Fruit fly (Drosophila melanogaster) whole organism, wandering third instar larva: Measurements from ENCODE around the gene CG43354.
A peak's percentile ranks its signal among the peaks of the same experiment; 100 is the strongest.

Source experiments
- Abd-B ChIP-seq: fragments of >200 bp; optimal IDR thresholded peaks from 2 replicates; lab custom pipeline; 2017; ENCODE audit warnings: missing biosample characterization, missing genetic modification characterization
- CG32264 ChIP-seq: fragments of 200-800 bp; sonication (Bioruptor generic); optimal IDR thresholded peaks from 2 replicates; lab custom pipeline; 2016; ENCODE audit warnings: missing biosample characterization, missing genetic modification characterization
- CG9705 ChIP-seq: fragments of 200-800 bp; sonication (Bioruptor generic); optimal IDR thresholded peaks from 2 replicates; lab custom pipeline; 2018; ENCODE audit warnings: missing biosample characterization, mild to moderate bottlenecking, missing genetic modification characterization
- CrebA ChIP-seq: fragments of 200-800 bp; sonication (Bioruptor generic); optimal IDR thresholded peaks from 2 replicates; lab custom pipeline; 2016; ENCODE audit warnings: missing biosample characterization, mild to moderate bottlenecking, missing genetic modification characterization, borderline replicate concordance
- Dfd ChIP-seq: fragments of >200 bp; optimal IDR thresholded peaks from 2 replicates; lab custom pipeline; 2017; ENCODE audit warnings: missing biosample characterization, missing genetic modification characterization
- Dif ChIP-seq: fragments of 200-275, 200-300 bp; sonication (Bioruptor generic); optimal IDR thresholded peaks from 2 replicates; lab custom pipeline; 2018; ENCODE audit warnings: missing biosample characterization, missing genetic modification characterization; ENCODE audit not compliant: partially characterized antibody
- GATAd ChIP-seq: sonication (Bioruptor generic); optimal IDR thresholded peaks from 2 replicates; lab custom pipeline; 2016; ENCODE audit warnings: missing biosample characterization, missing genetic modification characterization
- HLH106 ChIP-seq: fragments of 200-800 bp; optimal IDR thresholded peaks from 3 replicates; lab custom pipeline; 2019; ENCODE audit warnings: missing biosample characterization, mild to moderate bottlenecking, missing genetic modification characterization, moderate library complexity
- Hnf4 ChIP-seq: fragments of 200-800 bp; sonication (Bioruptor generic); optimal IDR thresholded peaks from 2 replicates; lab custom pipeline; 2016; ENCODE audit warnings: missing biosample characterization, mild to moderate bottlenecking, missing genetic modification characterization
- Hr78 ChIP-seq: fragments of >200 bp; optimal IDR thresholded peaks from 2 replicates; lab custom pipeline; 2017; ENCODE audit warnings: missing biosample characterization, missing genetic modification characterization
- Hr83 ChIP-seq: fragments of 200-300 bp; sonication (Bioruptor generic); optimal IDR thresholded peaks from 2 replicates; lab custom pipeline; 2016; ENCODE audit warnings: missing biosample characterization, mild to moderate bottlenecking, missing genetic modification characterization, moderate library complexity; ENCODE audit not compliant: poor library complexity, severe bottlenecking
- Jra ChIP-seq: sonication (Bioruptor generic); optimal IDR thresholded peaks from 2 replicates; lab custom pipeline; 2016; ENCODE audit warnings: missing biosample characterization, missing genetic modification characterization
- Myc ChIP-seq: fragments of >200 bp; optimal IDR thresholded peaks from 2 replicates; lab custom pipeline; 2017
- N ChIP-seq: fragments of >200 bp; optimal IDR thresholded peaks from 2 replicates; lab custom pipeline; 2018; ENCODE audit warnings: missing biosample characterization, missing external identifiers, missing genetic modification characterization
- OdsH ChIP-seq: fragments of 200-800 bp; sonication (Bioruptor generic); optimal IDR thresholded peaks from 2 replicates; lab custom pipeline; 2016; ENCODE audit warnings: missing biosample characterization, mild to moderate bottlenecking, missing genetic modification characterization
- Rel ChIP-seq, 2 experiments: fragments of 200-800 bp; sonication (Bioruptor generic) in 1 of 2; optimal IDR thresholded peaks; 2 replicates in 1 of 2; 3 replicates in 1 of 2; lab custom pipeline; 2016 to 2019; ENCODE audit warnings: mild to moderate bottlenecking in 2 of 2, missing biosample characterization in 2 of 2, missing genetic modification characterization in 2 of 2, moderate library complexity in 1 of 2
- Sp1 ChIP-seq: fragments of 200-800 bp; sonication (Bioruptor generic); optimal IDR thresholded peaks from 3 replicates; lab custom pipeline; 2019; ENCODE audit warnings: missing biosample characterization, mild to moderate bottlenecking, missing genetic modification characterization, moderate library complexity
- Vsx2 ChIP-seq: fragments of 200-300, 225-300 bp; sonication (Bioruptor generic); optimal IDR thresholded peaks from 2 replicates; lab custom pipeline; 2018; ENCODE audit warnings: missing biosample characterization, missing genetic modification characterization; ENCODE audit not compliant: partially characterized antibody
- br ChIP-seq: fragments of 200-800 bp; sonication (Bioruptor generic); optimal IDR thresholded peaks from 2 replicates; lab custom pipeline; 2016; ENCODE audit warnings: missing biosample characterization, missing genetic modification characterization
- brk ChIP-seq: fragments of 200-800 bp; sonication (Bioruptor generic); optimal IDR thresholded peaks from 2 replicates; lab custom pipeline; 2016; ENCODE audit warnings: missing biosample characterization, mild to moderate bottlenecking, missing genetic modification characterization
- dl ChIP-seq, 2 experiments: fragments of 175-275, 200-275 bp in 1 of 2; fragments of 200-275 bp in 1 of 2; sonication (Bioruptor generic); optimal IDR thresholded peaks; lab custom pipeline; 2018; ENCODE audit warnings: mild to moderate bottlenecking in 2 of 2, missing biosample characterization in 2 of 2, missing genetic modification characterization in 2 of 2, moderate library complexity in 2 of 2; ENCODE audit not compliant: partially characterized antibody in 2 of 2, insufficient read depth in 1 of 2
- dmrt93B ChIP-seq: fragments of 200-800 bp; sonication (Bioruptor generic); optimal IDR thresholded peaks from 2 replicates; lab custom pipeline; 2018; ENCODE audit warnings: missing biosample characterization, mild to moderate bottlenecking, missing genetic modification characterization
- ey ChIP-seq: fragments of 200-800 bp; sonication (Bioruptor generic); optimal IDR thresholded peaks from 2 replicates; lab custom pipeline; 2016; ENCODE audit warnings: missing biosample characterization, missing genetic modification characterization
- foxo ChIP-seq, 2 experiments: fragments of 200-800 bp; sonication (Bioruptor generic); optimal IDR thresholded peaks; 2 replicates in 1 of 2; 3 replicates in 1 of 2; lab custom pipeline; 2016 to 2017; ENCODE audit warnings: missing biosample characterization in 2 of 2, missing genetic modification characterization in 2 of 2
- fru ChIP-seq: fragments of 200-800 bp; sonication (Bioruptor generic); optimal IDR thresholded peaks from 3 replicates; lab custom pipeline; 2016; ENCODE audit warnings: missing biosample characterization, mild to moderate bottlenecking, missing genetic modification characterization
- h ChIP-seq: fragments of 200-800 bp; sonication (Bioruptor generic); optimal IDR thresholded peaks from 3 replicates; lab custom pipeline; 2016; ENCODE audit warnings: missing biosample characterization, mild to moderate bottlenecking, missing genetic modification characterization
- jim ChIP-seq: fragments of 175-275, 200-325 bp; sonication (Bioruptor generic); optimal IDR thresholded peaks from 2 replicates; lab custom pipeline; 2016; ENCODE audit warnings: missing biosample characterization, mild to moderate bottlenecking, missing genetic modification characterization
- lola ChIP-seq: fragments of >200 bp; optimal IDR thresholded peaks from 2 replicates; lab custom pipeline; 2017; ENCODE audit warnings: missing biosample characterization, missing genetic modification characterization
- pan ChIP-seq: fragments of >200 bp; optimal IDR thresholded peaks from 2 replicates; lab custom pipeline; 2017
- psq ChIP-seq: fragments of 200-800 bp; sonication (Bioruptor generic); optimal IDR thresholded peaks from 3 replicates; lab custom pipeline; 2017; ENCODE audit warnings: missing biosample characterization, mild to moderate bottlenecking, missing genetic modification characterization, moderate library complexity
- rgr ChIP-seq: fragments of 200-800 bp; sonication (Bioruptor generic); optimal IDR thresholded peaks from 3 replicates; lab custom pipeline; 2016; ENCODE audit warnings: missing biosample characterization, mild to moderate bottlenecking, missing genetic modification characterization
- sage ChIP-seq: fragments of 200-800 bp; sonication (Bioruptor generic); optimal IDR thresholded peaks from 2 replicates; lab custom pipeline; 2016; ENCODE audit warnings: missing biosample characterization, mild to moderate bottlenecking, missing genetic modification characterization
- sv ChIP-seq: fragments of 200-800 bp; sonication (Bioruptor generic); optimal IDR thresholded peaks from 3 replicates; lab custom pipeline; 2016; ENCODE audit warnings: missing biosample characterization, missing genetic modification characterization
- tai ChIP-seq: sonication (Bioruptor generic); optimal IDR thresholded peaks from 2 replicates; lab custom pipeline; 2016; ENCODE audit warnings: missing biosample characterization, missing genetic modification characterization
- usp ChIP-seq: fragments of >200 bp; optimal IDR thresholded peaks from 2 replicates; lab custom pipeline; 2017; ENCODE audit warnings: missing biosample characterization, missing genetic modification characterization
- woc ChIP-seq: sonication (Bioruptor generic); optimal IDR thresholded peaks from 2 replicates; lab custom pipeline; 2016; ENCODE audit warnings: missing biosample characterization, mild to moderate bottlenecking, missing genetic modification characterization

CG43354 gene

DNA sequence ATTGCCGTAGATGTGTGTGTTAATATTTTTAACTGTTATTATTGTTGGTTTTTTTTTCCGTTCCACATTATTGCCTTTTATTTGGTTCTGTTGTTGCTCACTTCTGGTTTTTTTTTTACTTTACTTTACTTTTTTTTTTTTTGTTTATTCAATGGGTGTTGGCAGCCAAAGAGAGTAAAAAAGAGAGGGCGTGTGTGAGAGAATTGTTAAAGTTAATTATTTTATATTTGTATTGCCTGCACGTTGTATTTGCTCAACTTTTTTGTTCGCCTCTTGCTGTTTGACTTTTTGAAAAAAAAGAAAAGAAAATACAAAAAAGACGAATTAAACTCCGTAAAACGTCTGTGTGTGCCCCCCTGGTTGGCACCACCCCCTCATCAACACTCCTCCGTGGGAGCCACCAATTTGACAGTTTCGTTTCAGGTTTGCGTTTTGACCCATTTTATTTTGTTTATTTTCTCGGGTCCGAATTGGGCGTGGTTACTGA, 18.4 kb upstream of the CG43354 start:
- TF ChIP-seq OdsH (GFP tag; lab: Kevin White, UChicago) (peak; percentile 58), fru (GFP tag; lab: Kevin White, UChicago) (peak; percentile 68), brk (GFP tag; lab: Kevin White, UChicago) (no peak), lola (GFP tag; lab: Kevin White, UChicago) (no peak), usp (GFP tag; lab: Kevin White, UChicago) (no peak), CrebA (GFP tag; lab: Kevin White, UChicago) (peak; percentile 79), h (peak; percentile 64), Jra (GFP tag; lab: Kevin White, UChicago) (no peak), Sp1 (GFP tag; lab: Kevin White, UChicago) (peak; percentile 79), HLH106 (tag; lab: Kevin White, UChicago) (peak; percentile 47), Hr83 (GFP tag; lab: Kevin White, UChicago) (peak; percentile 74), Abd-B (GFP tag; lab: Kevin White, UChicago) (no peak), br (GFP tag; lab: Kevin White, UChicago) (peak; percentile 43), foxo (GFP tag; optimal IDR thresholded peaks at IDR 0.05; lab: Kevin White, UChicago) (peak; percentile 5 to 59), ey (GFP tag; lab: Kevin White, UChicago) (no peak), dmrt93B (GFP tag; lab: Kevin White, UChicago) (peak; percentile 59), CG32264 (GFP tag; lab: Kevin White, UChicago) (peak; percentile 52), Myc (lab: Kevin White, UChicago) (no peak), jim (GFP tag; lab: Kevin White, UChicago) (peak; percentile 82), Hnf4 (GFP tag; lab: Kevin White, UChicago) (peak; percentile 43), Vsx2 (GFP tag; lab: Kevin White, UChicago) (no peak), CG9705 (GFP tag; lab: Kevin White, UChicago) (peak; percentile 54), psq (GFP tag; lab: Kevin White, UChicago) (peak; percentile 27), sage (peak; percentile 54), Rel (GFP tag; optimal IDR thresholded peaks at IDR 0.05; lab: Kevin White, UChicago) (peak; percentile 90), Rel (tag; optimal IDR thresholded peaks at IDR 0.05; lab: Kevin White, UChicago) (peak; percentile 68), rgr (peak; percentile 68), Hr78 (GFP tag; lab: Kevin White, UChicago) (no peak)

DNA sequence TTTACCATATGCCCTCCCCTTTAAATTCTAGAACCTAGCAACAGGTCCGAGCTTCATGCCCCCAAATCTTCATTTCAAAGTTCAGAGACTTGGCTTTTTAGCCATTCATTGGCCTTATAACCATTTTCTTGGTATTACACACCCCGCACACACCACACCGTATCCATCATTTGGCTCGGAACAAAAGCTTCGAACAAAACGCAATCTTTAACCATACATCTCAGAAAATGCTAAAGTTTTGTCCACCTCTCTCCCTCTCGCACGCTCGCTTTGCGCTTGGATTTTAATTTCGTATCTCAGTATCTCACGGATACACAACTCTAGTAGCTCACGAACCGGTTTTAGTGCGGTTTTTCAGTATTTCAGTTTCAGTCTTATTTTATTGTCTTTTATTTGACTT, 17.8 kb upstream of the CG43354 start:
- no peak for TF ChIP-seq dmrt93B (GFP tag; lab: Kevin White, UChicago)
- no peak for TF ChIP-seq ey (GFP tag; lab: Kevin White, UChicago)
- TF ChIP-seq fru (GFP tag; lab: Kevin White, UChicago) = no peak
- no peak for TF ChIP-seq Dfd (GFP tag; lab: Kevin White, UChicago)
- no peak for TF ChIP-seq Vsx2 (GFP tag; lab: Kevin White, UChicago)
- TF ChIP-seq CG9705 (GFP tag; lab: Kevin White, UChicago) = no peak
- TF ChIP-seq brk (GFP tag; lab: Kevin White, UChicago) = no peak
- TF ChIP-seq pan (lab: Kevin White, UChicago) = no peak
- no peak for TF ChIP-seq woc (GFP tag; lab: Kevin White, UChicago)
- no peak for TF ChIP-seq sage
- TF ChIP-seq usp (GFP tag; lab: Kevin White, UChicago) = no peak
- TF ChIP-seq Jra (GFP tag; lab: Kevin White, UChicago) = no peak
- TF ChIP-seq sv = no peak
- no peak for TF ChIP-seq Hr83 (GFP tag; lab: Kevin White, UChicago)
- TF ChIP-seq CG32264 (GFP tag; lab: Kevin White, UChicago) = no peak
- no peak for TF ChIP-seq rgr
- TF ChIP-seq Hr78 (GFP tag; lab: Kevin White, UChicago) = no peak
- TF ChIP-seq N (GFP tag; lab: Kevin White, UChicago) = no peak
- no peak for TF ChIP-seq Dif (GFP tag; lab: Kevin White, UChicago)
- TF ChIP-seq h = no peak

DNA sequence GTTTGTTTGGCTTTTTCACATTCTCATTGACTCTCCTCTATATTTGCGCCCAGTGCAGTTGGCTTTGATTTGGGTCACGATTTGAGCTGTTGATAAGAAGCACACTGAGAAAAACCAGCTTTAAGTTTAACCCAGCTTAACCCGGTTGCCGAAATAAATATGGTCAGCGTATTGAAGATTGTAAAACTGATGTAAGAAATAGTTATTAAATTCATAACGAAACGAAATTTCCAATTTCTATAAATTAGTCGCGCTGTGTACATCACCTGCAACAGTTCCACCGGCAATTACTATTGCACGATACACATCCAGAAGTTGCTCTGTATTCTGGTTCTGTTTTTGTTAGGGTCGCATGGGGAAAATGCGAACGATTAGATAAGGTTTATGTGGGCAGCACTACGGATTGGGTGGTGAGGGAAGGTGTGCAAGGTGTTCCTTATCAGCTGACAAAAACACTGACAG, 15.9 kb upstream of the CG43354 start:
- TF ChIP-seq foxo (GFP tag; optimal IDR thresholded peaks at IDR 0.05; lab: Kevin White, UChicago) (peak in 1 of 2 experiments; percentile 67), Vsx2 (GFP tag; lab: Kevin White, UChicago) (no peak), dmrt93B (GFP tag; lab: Kevin White, UChicago) (peak; percentile 25), GATAd (no peak), dl (GFP tag; optimal IDR thresholded peaks at IDR 0.05; lab: Kevin White, UChicago; ENCODE audit: insufficient read depth in 1 of 2, partially characterized antibody in 2 of 2) (no peak), rgr (peak; percentile 64), pan (lab: Kevin White, UChicago) (no peak), usp (GFP tag; lab: Kevin White, UChicago) (no peak), tai (GFP tag; lab: Kevin White, UChicago) (no peak), h (peak; percentile 53), Dfd (GFP tag; lab: Kevin White, UChicago) (no peak), Sp1 (GFP tag; lab: Kevin White, UChicago) (peak; percentile 15), fru (GFP tag; lab: Kevin White, UChicago) (peak; percentile 63), Hr83 (GFP tag; lab: Kevin White, UChicago) (no peak), HLH106 (tag; lab: Kevin White, UChicago) (peak; percentile 46), sv (peak; percentile 59), jim (GFP tag; lab: Kevin White, UChicago) (no peak), psq (GFP tag; lab: Kevin White, UChicago) (peak; percentile 39), Hnf4 (GFP tag; lab: Kevin White, UChicago) (peak; percentile 35), OdsH (GFP tag; lab: Kevin White, UChicago) (peak; percentile 56), br (GFP tag; lab: Kevin White, UChicago) (peak; percentile 49), ey (GFP tag; lab: Kevin White, UChicago) (peak; percentile 66)
